Worm (Caenorhabditis elegans) whole organism, L1 larva: ENCODE results near the gene T12G3.2.

Experiments
- C04F5.9 ChIP-seq: sonication (generic microtip); optimal IDR thresholded peaks from 2 replicates; lab custom pipeline; 2016; ENCODE audit warnings: missing genetic modification characterization, missing compliant biosample characterization
- aly-2 ChIP-seq: fragments of 150-350 bp; optimal IDR thresholded peaks from 2 replicates; lab custom pipeline; 2014; ENCODE audit warnings: missing biosample characterization, missing genetic modification characterization
- ama-1 ChIP-seq: fragments of 150-350 bp; optimal IDR thresholded peaks from 2 replicates; lab custom pipeline; 2014
- blmp-1 ChIP-seq: fragments of 150-350 bp; optimal IDR thresholded peaks from 2 replicates; lab custom pipeline; 2014; ENCODE audit warnings: missing biosample characterization, missing genetic modification characterization
- ceh-8 ChIP-seq: fragments of 200-800 bp; sonication (Bioruptor generic); optimal IDR thresholded peaks from 2 replicates; lab custom pipeline; 2018; ENCODE audit warnings: mild to moderate bottlenecking, missing genetic modification characterization, moderate library complexity, missing compliant biosample characterization
- ceh-82 ChIP-seq, 3 experiments: fragments of 150-350 bp in 1 of 3; sonication (generic microtip) in 2 of 3; optimal IDR thresholded peaks; 2 replicates each; lab custom pipeline; 2014 to 2017; ENCODE audit warnings: missing biosample characterization in 3 of 3, missing genetic modification characterization in 3 of 3
- ces-1 ChIP-seq: fragments of 150-350 bp; optimal IDR thresholded peaks from 2 replicates; lab custom pipeline; 2014; ENCODE audit warnings: missing biosample characterization, missing genetic modification reagents, missing genetic modification characterization
- dpl-1 ChIP-seq, 3 experiments: fragments of 150-350 bp in 2 of 3; sonication (generic microtip) in 1 of 3; optimal IDR thresholded peaks; 2 replicates each; lab custom pipeline; 2014 to 2017; ENCODE audit warnings: missing biosample characterization in 3 of 3, missing genetic modification characterization in 3 of 3, missing genetic modification reagents in 3 of 3
- dsc-1 ChIP-seq: sonication (generic microtip); optimal IDR thresholded peaks from 2 replicates; lab custom pipeline; 2016; ENCODE audit warnings: mild to moderate bottlenecking, missing genetic modification characterization, missing compliant biosample characterization
- efl-1 ChIP-seq, 4 experiments: fragments of 150-350 bp; optimal IDR thresholded peaks in 3 of 4; peaks in 1 of 4; 1 replicate in 1 of 4; 2 replicates in 3 of 4; lab custom pipeline; 2014; ENCODE audit warnings: missing biosample characterization in 2 of 4, missing genetic modification characterization in 2 of 4, missing genetic modification reagents in 2 of 4
- elt-2 ChIP-seq: sonication (generic microtip); optimal IDR thresholded peaks from 2 replicates; lab custom pipeline; 2016; ENCODE audit warnings: missing genetic modification characterization, mild to moderate bottlenecking, inconsistent platforms, missing compliant biosample characterization, missing genetic modification reagents
- elt-3 ChIP-seq, 6 experiments: fragments of 150-350 bp in 1 of 6; sonication (generic microtip); optimal IDR thresholded peaks; 2 replicates each; lab custom pipeline; 2017 to 2018; ENCODE audit warnings: missing biosample characterization in 6 of 6, missing genetic modification characterization in 6 of 6, inconsistent platforms in 1 of 6
- fkh-4 ChIP-seq: sonication (generic microtip); optimal IDR thresholded peaks from 2 replicates; lab custom pipeline; 2016; ENCODE audit warnings: missing compliant biosample characterization, missing genetic modification characterization, borderline replicate concordance
- fkh-8 ChIP-seq: sonication (generic microtip); optimal IDR thresholded peaks from 2 replicates; lab custom pipeline; 2016; ENCODE audit warnings: mild to moderate bottlenecking, missing genetic modification characterization, missing compliant biosample characterization
- hlh-17 ChIP-seq: fragments of 200-800 bp; sonication (Bioruptor generic); optimal IDR thresholded peaks from 2 replicates; lab custom pipeline; 2018; ENCODE audit warnings: missing genetic modification characterization, mild to moderate bottlenecking, missing compliant biosample characterization, moderate library complexity, borderline replicate concordance
- lin-14 ChIP-seq: fragments of 200-800 bp; sonication (Bioruptor generic); optimal IDR thresholded peaks from 2 replicates; lab custom pipeline; 2018; ENCODE audit warnings: mild to moderate bottlenecking, missing genetic modification characterization, moderate library complexity, missing compliant biosample characterization
- lin-15B ChIP-seq: fragments of 150-350 bp; sonication (generic microtip); optimal IDR thresholded peaks from 3 replicates; lab custom pipeline; 2014; ENCODE audit warnings: missing biosample characterization, missing genetic modification characterization
- lin-35 ChIP-seq, 2 experiments: fragments of 150-350 bp; optimal IDR thresholded peaks; 2 replicates each; lab custom pipeline; 2014; ENCODE audit warnings: missing biosample characterization in 2 of 2, missing genetic modification characterization in 2 of 2, missing genetic modification reagents in 2 of 2
- lir-3 ChIP-seq: sonication (generic microtip); optimal IDR thresholded peaks from 2 replicates; lab custom pipeline; 2016; ENCODE audit warnings: mild to moderate bottlenecking, missing genetic modification characterization, moderate library complexity, missing compliant biosample characterization; ENCODE audit not compliant: poor library complexity
- lsy-2 ChIP-seq, 2 experiments: fragments of 150-350 bp; optimal IDR thresholded peaks; 2 replicates each; lab custom pipeline; 2014; ENCODE audit warnings: missing biosample characterization in 2 of 2, missing genetic modification characterization in 2 of 2
- mab-9 ChIP-seq: fragments of 200-800 bp; sonication (Bioruptor generic); IDR thresholded peaks from 2 replicates; pipeline ENCODE4 v1.3.6; 2022; ENCODE audit warnings: missing genetic modification reagents, missing genetic modification characterization, missing compliant biosample characterization
- mep-1 ChIP-seq: fragments of 150-350 bp; optimal IDR thresholded peaks from 2 replicates; lab custom pipeline; 2014; ENCODE audit warnings: missing biosample characterization, missing genetic modification characterization
- nhr-19 ChIP-seq: fragments of 200-800 bp; sonication (Bioruptor generic); conservative IDR thresholded peaks from 2 replicates; pipeline ENCODE4 v1.3.6; 2022; ENCODE audit warnings: missing genetic modification characterization, missing compliant biosample characterization
- nhr-20 ChIP-seq: sonication (generic microtip); optimal IDR thresholded peaks from 2 replicates; lab custom pipeline; 2016; ENCODE audit warnings: mild to moderate bottlenecking, missing genetic modification characterization, missing compliant biosample characterization
- nhr-28 ChIP-seq: fragments of 150-350 bp; optimal IDR thresholded peaks from 2 replicates; lab custom pipeline; 2014; ENCODE audit warnings: missing biosample characterization, missing genetic modification characterization
- nhr-47 ChIP-seq: sonication (generic microtip); optimal IDR thresholded peaks from 2 replicates; lab custom pipeline; 2016; ENCODE audit warnings: mild to moderate bottlenecking, missing genetic modification characterization, moderate library complexity, missing compliant biosample characterization
- nhr-71 ChIP-seq: sonication (generic microtip); optimal IDR thresholded peaks from 2 replicates; lab custom pipeline; 2016; ENCODE audit warnings: mild to moderate bottlenecking, missing genetic modification characterization, moderate library complexity, missing compliant biosample characterization
- nhr-85 ChIP-seq: sonication (generic microtip); peaks from one replicate; lab custom pipeline; 2016; ENCODE audit warnings: missing genetic modification characterization, inconsistent platforms, missing compliant biosample characterization
- nhr-90 ChIP-seq: sonication (generic microtip); optimal IDR thresholded peaks from 2 replicates; lab custom pipeline; 2016; ENCODE audit warnings: mild to moderate bottlenecking, missing genetic modification characterization, missing compliant biosample characterization; ENCODE audit not compliant: poor library complexity
- pqm-1 ChIP-seq: sonication (generic microtip); optimal IDR thresholded peaks from 3 replicates; lab custom pipeline; 2017; ENCODE audit warnings: missing biosample characterization, missing genetic modification characterization
- snpc-4 ChIP-seq: fragments of 150-350 bp; optimal IDR thresholded peaks from 2 replicates; lab custom pipeline; 2014; ENCODE audit warnings: missing biosample characterization, missing genetic modification characterization
- xbp-1 ChIP-seq: sonication (generic microtip); optimal IDR thresholded peaks from 2 replicates; lab custom pipeline; 2016; ENCODE audit warnings: missing genetic modification characterization, missing compliant biosample characterization
- ztf-11 ChIP-seq, 2 experiments: sonication (generic microtip); optimal IDR thresholded peaks; 2 replicates each; lab custom pipeline; 2016 to 2017; ENCODE audit warnings: missing genetic modification characterization in 2 of 2, missing biosample characterization in 1 of 2, missing compliant biosample characterization in 1 of 2
- ztf-4 ChIP-seq: fragments of 150-350 bp; optimal IDR thresholded peaks from 2 replicates; lab custom pipeline; 2014; ENCODE audit warnings: missing biosample characterization, missing genetic modification characterization

T12G3.2 gene

DNA sequence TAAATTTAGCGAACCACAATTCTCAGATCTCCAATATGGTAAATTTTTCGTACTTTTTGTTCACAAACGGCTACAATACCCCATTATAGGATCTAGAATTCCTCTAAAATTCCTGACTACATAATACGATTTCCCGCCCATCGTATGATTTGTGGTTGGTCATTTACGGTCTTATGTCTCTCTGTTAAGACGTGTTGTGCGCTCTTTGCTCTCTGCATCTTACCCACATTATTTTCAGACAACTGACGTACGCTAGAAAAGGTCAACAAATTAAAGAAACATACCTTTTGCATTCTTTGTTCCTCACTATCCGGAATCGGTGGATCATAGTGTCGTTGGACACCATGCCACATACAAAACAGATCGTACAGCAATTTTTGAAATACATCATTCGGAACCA lies 3.7 kb downstream of the T12G3.2 start:
- TF ChIP-seq nhr-28 (tag; lab: Kevin White, UChicago) (no peak), lin-14 (GFP tag; lab: Kevin White, UChicago) (no peak), C04F5.9 (tag; lab: Kevin White, UChicago) (no peak), lin-35 (GFP tag; optimal IDR thresholded peaks at IDR 0.05; lab: Kevin White, UChicago) (peak in 1 of 2 experiments; percentile 25), nhr-47 (no peak), elt-3 (tag; optimal IDR thresholded peaks at IDR 0.05; lab: Kevin White, UChicago) (no peak), snpc-4 (tag; lab: Kevin White, UChicago) (no peak), nhr-71 (tag; lab: Kevin White, UChicago) (peak; percentile 6), lir-3 (no peak), nhr-19 (GFP tag; lab: Robert Waterston, UW) (peak; percentile 39; the same call in 1 of the 2 replicates), mab-9 (GFP tag; lab: Robert Waterston, UW) (no peak), nhr-20 (peak; percentile 32), ces-1 (GFP tag; lab: Kevin White, UChicago) (no peak), elt-2 (tag; lab: Kevin White, UChicago) (peak; percentile 14), ceh-82 (tag; optimal IDR thresholded peaks at IDR 0.05; lab: Kevin White, UChicago) (no peak), ceh-8 (GFP tag; lab: Kevin White, UChicago) (no peak)

DNA sequence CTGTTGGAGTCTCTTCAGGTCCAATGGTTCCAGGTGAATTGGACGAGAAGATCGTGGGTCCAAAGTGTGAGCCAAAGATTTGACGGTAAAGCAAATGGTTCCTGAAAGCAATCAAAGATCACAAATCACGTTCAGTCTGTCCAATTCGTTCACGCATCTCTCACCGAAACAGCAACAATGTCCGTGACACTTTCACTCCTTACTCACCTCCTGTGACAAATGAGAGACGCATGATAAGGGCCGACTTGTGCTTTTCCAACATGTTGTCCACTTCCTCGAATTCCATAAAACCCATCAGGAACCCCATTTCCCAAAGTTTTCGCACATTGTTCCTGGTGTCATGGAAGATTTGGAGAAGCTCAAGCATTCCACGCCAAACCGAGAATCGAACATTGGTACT lies 6.3 kb downstream of the T12G3.2 start:
- TF ChIP-seq nhr-20: no peak
- TF ChIP-seq blmp-1 (tag; lab: Kevin White, UChicago): peak; percentile 64
- peak; percentile 14 for TF ChIP-seq elt-2 (tag; lab: Kevin White, UChicago)
- TF ChIP-seq nhr-71 (tag; lab: Kevin White, UChicago): peak; percentile 2
- TF ChIP-seq lin-35 (GFP tag; optimal IDR thresholded peaks at IDR 0.05; lab: Kevin White, UChicago): peak in 1 of 2 experiments; percentile 50

- TF ChIP-seq lin-15B (tag; lab: Kevin White, UChicago) (no peak), ceh-82 (tag; optimal IDR thresholded peaks at IDR 0.05; lab: Kevin White, UChicago) (no peak), mep-1 (tag; lab: Kevin White, UChicago) (peak; percentile 17), lsy-2 (tag; optimal IDR thresholded peaks at IDR 0.05; lab: Kevin White, UChicago) (peak; percentile 6 to 10), ztf-11 (tag; optimal IDR thresholded peaks at IDR 0.05; lab: Kevin White, UChicago) (peak in 1 of 2 experiments; percentile 16), lin-35 (GFP tag; optimal IDR thresholded peaks at IDR 0.05; lab: Kevin White, UChicago) (peak in 1 of 2 experiments; percentile 9), nhr-71 (tag; lab: Kevin White, UChicago) (peak; percentile 46), efl-1 (optimal IDR thresholded peaks at IDR 0.05; lab: Kevin White, UChicago) (peak in 1 of 2 experiments; percentile 14), efl-1 (GFP tag; optimal IDR thresholded peaks at IDR 0.05 in 1 of 2; lab: Kevin White, UChicago) (peak in 1 of 2 experiments; percentile 33), fkh-8 (tag; lab: Kevin White, UChicago) (no peak), nhr-90 (peak; percentile 62), xbp-1 (tag; lab: Kevin White, UChicago) (no peak), nhr-47 (peak; percentile 42), hlh-17 (GFP tag; lab: Kevin White, UChicago) (no peak), aly-2 (tag; lab: Kevin White, UChicago) (peak; percentile 91), ztf-4 (peak; percentile 57), ama-1 (lab: Kevin White, UChicago) (peak; percentile 81), dpl-1 (GFP tag; optimal IDR thresholded peaks at IDR 0.05; lab: Kevin White, UChicago) (no peak)
Observed at ce11 chrIV:12036924-12037323, 9.8 kb downstream of the T12G3.2 start.

DNA sequence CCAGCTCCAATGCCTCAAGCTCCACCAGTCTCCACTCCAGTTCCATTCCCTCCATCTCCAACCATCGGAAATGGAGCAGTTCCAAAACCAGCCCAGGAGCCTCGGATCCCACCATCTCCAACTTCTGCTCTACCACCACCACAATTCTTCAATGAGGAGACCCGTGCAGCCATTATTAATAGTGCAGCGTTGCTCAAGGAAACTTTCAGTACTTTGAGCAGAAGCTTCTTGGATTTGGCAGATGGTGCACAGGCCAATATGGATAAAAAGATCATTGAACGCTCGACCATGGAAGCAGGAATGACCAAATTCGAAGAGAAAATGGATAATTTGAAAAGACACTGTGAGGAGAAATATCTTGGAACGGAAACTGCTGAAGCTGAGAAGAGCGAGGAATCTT lies 11.3 kb downstream of the T12G3.2 start:
- TF ChIP-seq dsc-1 (tag; lab: Kevin White, UChicago) (no peak), pqm-1 (tag; lab: Kevin White, UChicago) (no peak), ama-1 (lab: Kevin White, UChicago) (peak; percentile 22), blmp-1 (tag; lab: Kevin White, UChicago) (no peak), lin-14 (GFP tag; lab: Kevin White, UChicago) (no peak), nhr-85 (tag; lab: Kevin White, UChicago) (peak; percentile 4), fkh-4 (no peak)
